Fruit fly (Drosophila melanogaster) whole organism, prepupa: ENCODE data around the gene CG5969.
A peak's percentile ranks its signal among the peaks of the same experiment; 100 is the strongest.
"Not testable (repeated sequence)": the region's sequence is repeated elsewhere in the genome, so short reads cannot be mapped to it uniquely, and the experiment has no call there.

Experiments
- CG10631 ChIP-seq: fragments of 200-800 bp; sonication (Bioruptor generic); optimal IDR thresholded peaks from 2 replicates; lab custom pipeline; 2016; ENCODE audit warnings: missing biosample characterization, missing genetic modification characterization
- CG10669 ChIP-seq: fragments of 200-800 bp; sonication (Bioruptor generic); optimal IDR thresholded peaks from 3 replicates; lab custom pipeline; 2018; ENCODE audit warnings: missing biosample characterization, mild to moderate bottlenecking, missing genetic modification characterization, moderate library complexity
- CG11762 ChIP-seq: fragments of 200-800 bp; sonication (Bioruptor generic); optimal IDR thresholded peaks from 3 replicates; lab custom pipeline; 2016; ENCODE audit warnings: missing biosample characterization, missing genetic modification characterization; ENCODE audit not compliant: insufficient read depth
- CG11902 ChIP-seq: fragments of 200-800 bp; sonication (Bioruptor generic); optimal IDR thresholded peaks from 3 replicates; lab custom pipeline; 2016; ENCODE audit warnings: missing biosample characterization, missing genetic modification characterization
- CG15336 ChIP-seq: fragments of 200-800 bp; sonication (Bioruptor generic); IDR thresholded peaks from 2 replicates; pipeline ENCODE4 v1.3.6; 2022; ENCODE audit warnings: missing biosample characterization, missing genetic modification characterization
- CG16779 ChIP-seq: fragments of 200-800 bp; sonication (Bioruptor generic); optimal IDR thresholded peaks from 3 replicates; lab custom pipeline; 2017; ENCODE audit warnings: missing biosample characterization, mild to moderate bottlenecking, missing genetic modification characterization
- CG3032 ChIP-seq: fragments of 200-800 bp; optimal IDR thresholded peaks from 2 replicates; lab custom pipeline; 2019; ENCODE audit warnings: missing biosample characterization, mild to moderate bottlenecking, missing genetic modification characterization, moderate library complexity
- CG32006 ChIP-seq: fragments of 200-800 bp; sonication (Bioruptor generic); optimal IDR thresholded peaks from 3 replicates; lab custom pipeline; 2017; ENCODE audit warnings: missing biosample characterization, mild to moderate bottlenecking, missing genetic modification characterization
- CG34406 ChIP-seq: fragments of 200-800 bp; sonication (Bioruptor generic); optimal IDR thresholded peaks from 3 replicates; lab custom pipeline; 2016; ENCODE audit warnings: missing biosample characterization, missing genetic modification characterization
- CG6163 ChIP-seq: fragments of 200-800 bp; sonication (Bioruptor generic); IDR thresholded peaks from 3 replicates; pipeline ENCODE4 v1.3.6; 2022; ENCODE audit warnings: missing biosample characterization, missing genetic modification characterization
- CG6276 ChIP-seq: fragments of 200-800 bp; sonication (Bioruptor generic); optimal IDR thresholded peaks from 2 replicates; lab custom pipeline; 2017; ENCODE audit warnings: missing biosample characterization, mild to moderate bottlenecking, missing genetic modification characterization
- CG6792 ChIP-seq: fragments of 200-800 bp; sonication (Bioruptor generic); optimal IDR thresholded peaks from 3 replicates; lab custom pipeline; 2016; ENCODE audit warnings: missing biosample characterization, missing genetic modification characterization
- CG6808 ChIP-seq: fragments of 200-800 bp; sonication (Bioruptor generic); optimal IDR thresholded peaks from 3 replicates; lab custom pipeline; 2017; ENCODE audit warnings: missing biosample characterization, missing genetic modification characterization, mild to moderate bottlenecking, moderate library complexity, missing genetic modification reagents
- CG7368 ChIP-seq: fragments of 200-800 bp; sonication (Bioruptor generic); optimal IDR thresholded peaks from 3 replicates; lab custom pipeline; 2016; ENCODE audit warnings: missing biosample characterization, missing genetic modification characterization
- CG8319 ChIP-seq: fragments of 200-800 bp; sonication (Bioruptor generic); optimal IDR thresholded peaks from 3 replicates; lab custom pipeline; 2016; ENCODE audit warnings: missing biosample characterization, missing genetic modification characterization
- CG9139 ChIP-seq: fragments of 200-800 bp; sonication (Bioruptor generic); optimal IDR thresholded peaks from 3 replicates; lab custom pipeline; 2017; ENCODE audit warnings: missing biosample characterization, mild to moderate bottlenecking, missing genetic modification characterization
- Eip75B ChIP-seq: fragments of 200-800 bp; sonication (Bioruptor generic); optimal IDR thresholded peaks from 3 replicates; lab custom pipeline; 2016; ENCODE audit warnings: missing biosample characterization, missing genetic modification characterization
- Eip78C ChIP-seq: fragments of 200-800 bp; sonication (Bioruptor generic); peaks from one replicate; lab custom pipeline; 2016; ENCODE audit warnings: missing biosample characterization, missing genetic modification characterization
- Eip93F ChIP-seq: fragments of 200-800 bp; sonication (Bioruptor generic); optimal IDR thresholded peaks from 2 replicates; lab custom pipeline; 2016; ENCODE audit warnings: missing biosample characterization, mild to moderate bottlenecking, missing genetic modification characterization
- Ets21C ChIP-seq: fragments of 200-800 bp; sonication (Bioruptor generic); optimal IDR thresholded peaks from 3 replicates; lab custom pipeline; 2016; ENCODE audit warnings: missing biosample characterization, missing genetic modification characterization
- Ets96B ChIP-seq: fragments of 200-800 bp; optimal IDR thresholded peaks from 2 replicates; lab custom pipeline; 2019; ENCODE audit warnings: missing biosample characterization, mild to moderate bottlenecking, missing genetic modification characterization, moderate library complexity
- Gug ChIP-seq: fragments of 200-800 bp; sonication (Bioruptor generic); IDR thresholded peaks from 2 replicates; pipeline ENCODE4 v1.3.6; 2022; ENCODE audit warnings: missing biosample characterization, missing genetic modification characterization
- Hr38 ChIP-seq: sonication (Bioruptor generic); optimal IDR thresholded peaks from 2 replicates; lab custom pipeline; 2016; ENCODE audit warnings: missing biosample characterization, missing genetic modification characterization
- Hr39 ChIP-seq: fragments of 200-800 bp; sonication (Bioruptor generic); optimal IDR thresholded peaks from 2 replicates; lab custom pipeline; 2016; ENCODE audit warnings: missing biosample characterization, missing genetic modification characterization
- OdsH ChIP-seq: fragments of 200-800 bp; sonication (Bioruptor generic); optimal IDR thresholded peaks from 3 replicates; lab custom pipeline; 2016; ENCODE audit warnings: missing biosample characterization, missing genetic modification characterization
- Sox14 ChIP-seq: fragments of 200-800 bp; sonication (Bioruptor generic); optimal IDR thresholded peaks from 3 replicates; lab custom pipeline; 2016; ENCODE audit warnings: missing biosample characterization, missing genetic modification characterization
- Sox15 ChIP-seq: fragments of 200-800 bp; sonication (Bioruptor generic); optimal IDR thresholded peaks from 3 replicates; lab custom pipeline; 2016; ENCODE audit warnings: missing biosample characterization, missing genetic modification characterization
- achi ChIP-seq: fragments of 200-800 bp; sonication (Bioruptor generic); optimal IDR thresholded peaks from 3 replicates; lab custom pipeline; 2016; ENCODE audit warnings: missing biosample characterization, missing genetic modification characterization
- acj6 ChIP-seq: fragments of 200-800 bp; sonication (Bioruptor generic); optimal IDR thresholded peaks from 3 replicates; lab custom pipeline; 2016; ENCODE audit warnings: missing biosample characterization, missing genetic modification characterization
- dsx ChIP-seq: fragments of 200-800 bp; optimal IDR thresholded peaks from 3 replicates; lab custom pipeline; 2019; ENCODE audit warnings: missing biosample characterization, mild to moderate bottlenecking, missing genetic modification characterization, moderate library complexity; ENCODE audit not compliant: poor library complexity, severe bottlenecking
- eg ChIP-seq: fragments of 200-800 bp; sonication (Bioruptor generic); IDR thresholded peaks from 3 replicates; pipeline ENCODE4 v1.3.6; 2022; ENCODE audit warnings: missing biosample characterization, missing genetic modification characterization
- esn ChIP-seq: fragments of 200-800 bp; sonication (Bioruptor generic); optimal IDR thresholded peaks from 2 replicates; lab custom pipeline; 2016; ENCODE audit warnings: missing biosample characterization, mild to moderate bottlenecking, missing genetic modification characterization, moderate library complexity
- fd59A ChIP-seq: fragments of 200-800 bp; sonication (Bioruptor generic); optimal IDR thresholded peaks from 2 replicates; lab custom pipeline; 2017; ENCODE audit warnings: missing biosample characterization, mild to moderate bottlenecking, missing genetic modification characterization, missing genetic modification reagents
- fd85E ChIP-seq: fragments of 200-800 bp; sonication (Bioruptor generic); optimal IDR thresholded peaks from 3 replicates; lab custom pipeline; 2016; ENCODE audit warnings: missing biosample characterization, missing genetic modification characterization
- fkh ChIP-seq: fragments of 200-800 bp; sonication (Bioruptor generic); optimal IDR thresholded peaks from 3 replicates; lab custom pipeline; 2017; ENCODE audit warnings: missing biosample characterization, mild to moderate bottlenecking, missing genetic modification characterization, moderate library complexity
- lz ChIP-seq: fragments of 200-800 bp; sonication (Bioruptor generic); optimal IDR thresholded peaks from 3 replicates; lab custom pipeline; 2016; ENCODE audit warnings: missing biosample characterization, missing genetic modification characterization
- pdm3 ChIP-seq: fragments of 200-800 bp; sonication (Bioruptor generic); optimal IDR thresholded peaks from 3 replicates; lab custom pipeline; 2016; ENCODE audit warnings: missing biosample characterization, missing genetic modification characterization
- salr ChIP-seq, 2 experiments: fragments of 200-800 bp; sonication (Bioruptor generic); optimal IDR thresholded peaks; 3 replicates each; lab custom pipeline; 2016 to 2018; ENCODE audit warnings: missing biosample characterization in 2 of 2, missing genetic modification characterization in 2 of 2, mild to moderate bottlenecking in 1 of 2
- spab ChIP-seq: fragments of 200-800 bp; sonication (Bioruptor generic); optimal IDR thresholded peaks from 2 replicates; lab custom pipeline; 2017; ENCODE audit warnings: missing biosample characterization, mild to moderate bottlenecking, missing genetic modification characterization, missing genetic modification reagents
- ss ChIP-seq, 2 experiments: fragments of 200-800 bp; sonication (Bioruptor generic); optimal IDR thresholded peaks; 2 replicates in 1 of 2; 3 replicates in 1 of 2; lab custom pipeline; 2017 to 2018; ENCODE audit warnings: mild to moderate bottlenecking in 2 of 2, missing biosample characterization in 2 of 2, missing genetic modification characterization in 2 of 2, moderate library complexity in 1 of 2
- svp ChIP-seq: fragments of 200-800 bp; sonication (Bioruptor generic); peaks from one replicate; lab custom pipeline; 2016; ENCODE audit warnings: missing biosample characterization, missing genetic modification characterization
- topi ChIP-seq: fragments of 200-800 bp; sonication (Bioruptor generic); optimal IDR thresholded peaks from 3 replicates; lab custom pipeline; 2016; ENCODE audit warnings: missing biosample characterization, missing genetic modification characterization
- vri ChIP-seq: fragments of 200-800 bp; sonication (Bioruptor generic); optimal IDR thresholded peaks from 3 replicates; lab custom pipeline; 2016; ENCODE audit warnings: missing biosample characterization, mild to moderate bottlenecking, missing genetic modification characterization

CG5969 gene

DNA sequence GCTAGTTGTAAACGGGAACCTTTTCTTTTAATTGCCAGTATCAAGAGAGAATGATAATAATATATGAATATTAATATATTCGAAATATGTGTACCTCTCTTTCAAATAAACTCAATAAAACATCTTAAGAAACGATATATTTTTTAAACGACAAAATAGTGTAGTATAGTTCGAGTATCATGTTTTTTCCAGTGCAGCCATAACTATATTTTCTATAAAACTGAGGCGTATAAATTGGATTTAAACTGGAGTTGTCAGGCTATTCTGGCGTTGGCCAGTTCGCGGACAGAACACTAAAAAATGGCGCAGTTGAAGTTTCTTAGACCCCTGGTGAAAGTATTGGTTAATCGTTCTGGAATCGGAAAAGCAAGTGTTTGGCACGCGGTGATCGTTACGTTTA is 30.3 kb downstream of the CG5969 start, which contains the start of gene CG17637:
Gene CG17637 (plus strand): TSS at position 301 of the 400 bp plus-strand sequence.
- TF ChIP-seq fkh (GFP tag; lab: Kevin White, UChicago); svp (GFP tag; lab: Kevin White, UChicago); achi: not testable (repeated sequence)

DNA sequence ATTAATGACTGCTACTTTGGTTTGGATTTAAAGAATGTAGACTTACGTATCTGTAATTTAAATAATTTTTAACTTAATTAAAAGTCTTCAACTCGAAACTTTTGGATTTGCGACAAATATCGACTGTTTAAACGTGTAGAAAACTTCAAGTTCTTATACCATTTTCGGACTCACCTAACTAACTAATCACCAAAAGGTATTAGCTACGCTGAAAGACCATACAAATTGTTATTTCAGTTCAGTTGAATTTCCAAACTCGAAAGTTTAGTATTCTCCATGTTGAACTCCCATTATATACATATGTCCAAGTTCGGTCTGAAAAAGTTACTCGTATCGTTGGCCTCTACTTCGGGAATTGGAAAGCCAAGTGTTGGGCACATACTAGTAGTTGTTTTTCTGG is 32.1 kb downstream of the CG5969 start, which contains the start of gene CG5078:
Gene CG5078 (plus strand): TSS at position 301 of the 400 bp plus-strand sequence.
- TF ChIP-seq ss (GFP tag; optimal IDR thresholded peaks at IDR 0.05; lab: Kevin White, UChicago) (no peak), fd59A (GFP tag; lab: Kevin White, UChicago) (no peak), CG34406 (GFP tag; lab: Kevin White, UChicago) (no peak), lz (GFP tag; lab: Kevin White, UChicago) (no peak), CG6792 (no peak), CG15336 (no peak), Sox15 (GFP tag; lab: Kevin White, UChicago) (no peak)

DNA sequence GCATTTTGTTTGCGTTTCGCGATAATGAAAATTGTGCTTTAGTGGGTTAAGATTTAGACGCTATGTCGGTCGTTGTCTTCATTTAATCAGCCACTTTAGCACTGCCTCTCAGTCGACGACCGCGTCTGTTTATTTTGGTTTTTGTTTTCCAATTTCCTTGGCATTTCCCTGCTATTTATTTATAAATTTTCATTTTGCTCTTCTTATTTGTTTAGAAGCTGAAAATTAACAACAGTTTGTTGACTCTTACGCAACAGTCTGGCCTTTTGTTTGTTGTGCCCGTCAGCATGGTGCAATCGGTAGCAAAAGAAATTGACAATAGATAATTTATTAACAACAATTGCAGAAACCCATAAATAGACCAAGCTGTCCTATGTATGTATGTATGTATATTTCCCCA is 34.0 kb downstream of the CG5969 start:
- no peak for TF ChIP-seq CG8319
- TF ChIP-seq Eip78C (GFP tag; lab: Kevin White, UChicago): peak; percentile 70
- TF ChIP-seq CG10631: no peak
- TF ChIP-seq CG15336: 0 out of 2 replicates have a peak, but pooled peaks have one; percentile 18
- no peak for TF ChIP-seq acj6 (GFP tag; lab: Kevin White, UChicago)

DNA sequence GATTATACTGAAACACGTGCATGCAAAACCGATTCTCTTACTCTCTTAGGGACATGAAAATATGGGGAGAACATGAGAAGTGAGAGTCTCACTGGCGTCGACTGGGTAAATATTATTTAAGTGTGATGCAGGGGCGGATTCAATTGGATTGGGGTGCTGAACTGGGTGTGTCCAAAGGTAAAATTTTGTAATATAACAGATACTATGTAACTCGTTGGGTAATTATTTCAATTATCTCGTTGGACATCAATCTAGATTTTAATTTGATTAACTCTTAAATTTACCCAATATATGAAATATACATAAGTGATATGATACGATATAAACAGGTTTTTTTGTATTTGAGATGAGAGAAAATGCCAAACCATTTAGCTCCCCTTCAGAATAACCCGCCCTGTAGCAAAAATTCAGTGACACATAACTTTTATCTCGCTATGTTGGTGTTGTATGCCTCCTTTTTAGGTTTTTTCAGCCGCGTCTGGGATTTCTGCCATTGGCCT is 34.6 kb downstream of the CG5969 start:
- TF ChIP-seq CG7368 (peak; percentile 88), topi (peak; percentile 94), salr (GFP tag; optimal IDR thresholded peaks at IDR 0.05; lab: Kevin White, UChicago) (peak in 1 of 2 experiments; percentile 87), vri (GFP tag; lab: Kevin White, UChicago) (peak; percentile 92), eg (peak; percentile 91; the same call in 2 of the 3 replicates), CG16779 (peak; percentile 81), ss (GFP tag; optimal IDR thresholded peaks at IDR 0.05; lab: Kevin White, UChicago) (peak; percentile 91 to 92), fd85E (GFP tag; lab: Kevin White, UChicago) (peak; percentile 75), fkh (GFP tag; lab: Kevin White, UChicago) (peak; percentile 99), CG32006 (peak; percentile 89), Eip78C (GFP tag; lab: Kevin White, UChicago) (peak; percentile 98), OdsH (GFP tag; lab: Kevin White, UChicago) (peak; percentile 92), CG11902 (GFP tag; lab: Kevin White, UChicago) (peak; percentile 98), Ets96B (tag; lab: Kevin White, UChicago) (peak; percentile 82), esn (GFP tag; lab: Kevin White, UChicago) (peak; percentile 94), CG6808 (GFP tag; lab: Kevin White, UChicago) (peak; percentile 91), CG9139 (GFP tag; lab: Kevin White, UChicago) (peak; percentile 85), Gug (GFP tag; lab: Robert Waterston, UW) (peak; percentile 90), fd59A (GFP tag; lab: Kevin White, UChicago) (peak; percentile 84), CG11762 (GFP tag; lab: Kevin White, UChicago) (peak; percentile 83), CG15336 (peak; percentile 84), Ets21C (GFP tag; lab: Kevin White, UChicago) (peak; percentile 91), achi (peak; percentile 91), CG3032 (tag; lab: Kevin White, UChicago) (peak; percentile 89), Eip93F (peak; percentile 53), CG6163 (GFP tag; lab: Robert Waterston, UW) (no peak; the same call in none of the 3 replicates), pdm3 (peak; percentile 93), CG6276 (GFP tag; lab: Kevin White, UChicago) (peak; percentile 83), Hr39 (GFP tag; lab: Kevin White, UChicago) (peak; percentile 92), svp (GFP tag; lab: Kevin White, UChicago) (peak; percentile 97), CG34406 (GFP tag; lab: Kevin White, UChicago) (peak; percentile 91), Eip75B (GFP tag; lab: Kevin White, UChicago) (peak; percentile 92), Sox14 (GFP tag; lab: Kevin White, UChicago) (peak; percentile 92), CG10669 (peak; percentile 91), dsx (peak; percentile 59), lz (GFP tag; lab: Kevin White, UChicago) (peak; percentile 91), spab (peak; percentile 87), Hr38 (GFP tag; lab: Kevin White, UChicago) (no peak)
